Worm (Caenorhabditis elegans): ENCODE measurements around the gene C14B1.8.

DNA sequence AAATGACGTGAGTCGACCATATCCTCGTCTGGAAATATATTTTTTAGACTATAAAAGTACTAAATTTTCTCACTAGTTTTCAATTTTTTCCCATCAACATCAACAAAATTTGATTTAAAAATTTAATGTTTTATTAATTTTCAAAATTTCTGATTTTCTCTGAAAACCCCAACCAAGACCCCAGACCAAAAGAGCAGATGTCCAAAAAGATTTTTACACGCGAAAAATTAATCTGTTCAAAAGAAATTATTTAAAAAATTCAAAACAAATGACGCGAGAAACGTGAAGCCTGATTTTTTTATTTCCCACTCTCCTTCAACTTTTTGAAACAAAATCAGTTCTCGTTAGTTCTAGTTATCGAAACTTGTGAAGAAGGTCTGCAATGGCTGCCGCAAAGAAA, 11.0 kb upstream of the C14B1.8 start, which contains the start of gene F34D10.8:
- TF ChIP-seq ztf-29 (GFP tag; IDR thresholded peaks at IDR 0.05) (no peak), med-1 (GFP tag; optimal IDR thresholded peaks at IDR 0.05; ENCODE audit: insufficient read depth) (no peak)
